Fruit fly (Drosophila melanogaster): ENCODE results near the gene Cdep.

Cdep gene

dm6 chr3R:4970415-4971140, 60.2 kb downstream of the Cdep start (continued):
- TF ChIP-seq CG31388 (GFP tag; optimal IDR thresholded peaks at IDR 0.05), result no peak
- peak; percentile 40; the same call in 1 of the 2 replicates for TF ChIP-seq Scr (GFP tag; IDR thresholded peaks at IDR 0.05; ENCODE audit: partially characterized antibody)
- TF ChIP-seq CG5245 (GFP tag; optimal IDR thresholded peaks at IDR 0.05), result peak; percentile 69
- peak; percentile 35; the same call in 1 of the 2 replicates for TF ChIP-seq Ada2b (GFP tag; IDR thresholded peaks at IDR 0.05)
- TF ChIP-seq row (GFP tag; IDR thresholded peaks at IDR 0.05), result peak; percentile 38; the same call in 2 of the 3 replicates
- TF ChIP-seq h (optimal IDR thresholded peaks at IDR 0.05), result no peak
- peak; percentile 35; the same call in 1 of the 2 replicates for TF ChIP-seq CG10366 (GFP tag; IDR thresholded peaks at IDR 0.05)
- TF ChIP-seq BtbVII (GFP tag; optimal IDR thresholded peaks at IDR 0.05), result no peak
- peak; percentile 71 for TF ChIP-seq sens (GFP tag)
- TF ChIP-seq bcd (GFP tag; optimal IDR thresholded peaks at IDR 0.05), result peak; percentile 35
- peak; percentile 3 for TF ChIP-seq CG18262 (tag; optimal IDR thresholded peaks at IDR 0.05)
- no peak for TF ChIP-seq CG2889 (GFP tag; IDR thresholded peaks at IDR 0.05)
- TF ChIP-seq ems (GFP tag; optimal IDR thresholded peaks at IDR 0.05), result peak; percentile 48
- TF ChIP-seq usp (GFP tag; optimal IDR thresholded peaks at IDR 0.05), result no peak
- peak; percentile 68 for TF ChIP-seq CG1603 (tag; optimal IDR thresholded peaks at IDR 0.05)
- no peak for TF ChIP-seq pfk (GFP tag; optimal IDR thresholded peaks at IDR 0.05)
- peak; percentile 95 for TF ChIP-seq Med (GFP tag)
- peak; percentile 48; the same call in 1 of the 2 replicates for TF ChIP-seq inv (GFP tag; IDR thresholded peaks at IDR 0.05; ENCODE audit: partially characterized antibody)
- TF ChIP-seq az2 (GFP tag; optimal IDR thresholded peaks at IDR 0.05), result peak; percentile 57
- TF ChIP-seq TFAM (GFP tag; optimal IDR thresholded peaks at IDR 0.05), result no peak
- no peak for TF ChIP-seq cwo (GFP tag; optimal IDR thresholded peaks at IDR 0.05)
- peak; percentile 80 for TF ChIP-seq Blimp-1 (GFP tag; optimal IDR thresholded peaks at IDR 0.05)
- peak; percentile 100 for TF ChIP-seq CG31365 (tag; optimal IDR thresholded peaks at IDR 0.05)
- TF ChIP-seq Eip74EF (GFP tag; optimal IDR thresholded peaks at IDR 0.05), result no peak
- TF ChIP-seq CG10543 (GFP tag; optimal IDR thresholded peaks at IDR 0.05), result no peak
- TF ChIP-seq Dll (GFP tag; IDR thresholded peaks at IDR 0.05; ENCODE audit: partially characterized antibody), result no peak
- peak; percentile 64 for TF ChIP-seq Hr3 (GFP tag; optimal IDR thresholded peaks at IDR 0.05)
- TF ChIP-seq CG14441 (GFP tag; IDR thresholded peaks at IDR 0.05), result peak; percentile 60
- 0 out of 3 replicates have a peak, but pooled peaks have one; percentile 10 for TF ChIP-seq C15 (GFP tag; IDR thresholded peaks at IDR 0.05)
- TF ChIP-seq CG11504 (tag; optimal IDR thresholded peaks at IDR 0.05), result peak; percentile 59
- no peak for TF ChIP-seq Bdp1 (GFP tag; optimal IDR thresholded peaks at IDR 0.05)
- no peak for TF ChIP-seq CG9437 (GFP tag; optimal IDR thresholded peaks at IDR 0.05)
- peak; percentile 12 for TF ChIP-seq Neu2 (GFP tag; optimal IDR thresholded peaks at IDR 0.05; ENCODE audit: borderline replicate concordance)
- peak; percentile 70 for TF ChIP-seq Atf-2 (GFP tag; optimal IDR thresholded peaks at IDR 0.05)
- peak; percentile 37; the same call in 1 of the 2 replicates for TF ChIP-seq E2f2 (GFP tag; IDR thresholded peaks at IDR 0.05)
- no peak for TF ChIP-seq MBD-R2 (GFP tag; IDR thresholded peaks at IDR 0.05)
- TF ChIP-seq hbn (GFP tag; IDR thresholded peaks at IDR 0.05; ENCODE audit: partially characterized antibody), result no peak
- TF ChIP-seq schlank (tag; optimal IDR thresholded peaks at IDR 0.05), result no peak
- TF ChIP-seq wek (GFP tag; optimal IDR thresholded peaks at IDR 0.05), result no peak
- TF ChIP-seq kay (GFP tag; optimal IDR thresholded peaks at IDR 0.05), result no peak
- TF ChIP-seq vvl (GFP tag; IDR thresholded peaks at IDR 0.05), result peak; percentile 73
- TF ChIP-seq ac (GFP tag; optimal IDR thresholded peaks at IDR 0.05), result no peak
- peak; percentile 63 for TF ChIP-seq mam (GFP tag; optimal IDR thresholded peaks at IDR 0.05)
- TF ChIP-seq CG15601 (tag; optimal IDR thresholded peaks at IDR 0.05), result peak; percentile 34
- no peak for TF ChIP-seq CG11695 (GFP tag; IDR thresholded peaks at IDR 0.05)
- TF ChIP-seq Mad (GFP tag; optimal IDR thresholded peaks at IDR 0.05), result peak; percentile 44
- TF ChIP-seq dimm (GFP tag; IDR thresholded peaks at IDR 0.05), result no peak
- TF ChIP-seq dmrt99B (tag; optimal IDR thresholded peaks at IDR 0.05), result peak; percentile 8
- no peak for TF ChIP-seq nerfin-2 (GFP tag; IDR thresholded peaks at IDR 0.05; ENCODE audit: partially characterized antibody)
